ENCODE assay signal across 1 fruit fly cellular context in genomic region chr2L:15465121-15465520, dm6.
TF ChIP-seq lines count a peak whose summit lies in the region.

No protein-coding gene starts in this region.

TF ChIP-seq in whole organism, embryonic, 481 proteins besides CTCF, POLR2A, EP300 and RAD21 (continued from another document):
- TF ChIP-seq sob (GFP tag; IDR thresholded peaks at IDR 0.05; lab: Robert Waterston, UW) (no peak; the same call in 1 of the 2 replicates), Ets65A (GFP tag; lab: Kevin White, UChicago) (peak; percentile 31), ATbp (GFP tag; optimal IDR thresholded peaks at IDR 0.05; lab: Kevin White, UChicago) (no peak), nau (GFP tag; optimal IDR thresholded peaks at IDR 0.05; lab: Kevin White, UChicago) (no peak), Chrac-16 (GFP tag; optimal IDR thresholded peaks at IDR 0.05; lab: Kevin White, UChicago) (peak; percentile 3), Ssrp (tag; optimal IDR thresholded peaks at IDR 0.05; lab: Kevin White, UChicago) (peak; percentile 25), Pdp1 (GFP tag; optimal IDR thresholded peaks at IDR 0.05; lab: Kevin White, UChicago) (peak in 1 of 2 experiments; percentile 12), dmrt99B (tag; optimal IDR thresholded peaks at IDR 0.05; lab: Kevin White, UChicago) (peak; percentile 4), CG4820 (GFP tag; optimal IDR thresholded peaks at IDR 0.05; lab: Kevin White, UChicago) (no peak), CG34224 (GFP tag; IDR thresholded peaks at IDR 0.05; lab: Robert Waterston, UW; ENCODE audit: partially characterized antibody) (no peak), CG17186 (GFP tag; optimal IDR thresholded peaks at IDR 0.05; lab: Kevin White, UChicago) (no peak), Sry-δ (GFP tag; optimal IDR thresholded peaks at IDR 0.05; lab: Kevin White, UChicago) (no peak), CG4707 (GFP tag; optimal IDR thresholded peaks at IDR 0.05; lab: Kevin White, UChicago) (no peak), nmo (GFP tag; optimal IDR thresholded peaks at IDR 0.05; lab: Kevin White, UChicago) (peak; percentile 48), HLH4C (GFP tag; IDR thresholded peaks at IDR 0.05; lab: Robert Waterston, UW; ENCODE audit: partially characterized antibody) (no peak), CG2875 (GFP tag; optimal IDR thresholded peaks at IDR 0.05; lab: Kevin White, UChicago) (no peak), CG8924 (tag; optimal IDR thresholded peaks at IDR 0.05; lab: Kevin White, UChicago) (peak; percentile 11), dmrt11E (tag; optimal IDR thresholded peaks at IDR 0.05; lab: Kevin White, UChicago) (peak; percentile 67), CG17328 (GFP tag; IDR thresholded peaks at IDR 0.05; lab: Robert Waterston, UW) (no peak), CG11504 (tag; optimal IDR thresholded peaks at IDR 0.05; lab: Kevin White, UChicago) (peak; percentile 35), CG30403 (GFP tag; optimal IDR thresholded peaks at IDR 0.05; lab: Kevin White, UChicago) (peak; percentile 24), CG12391 (tag; optimal IDR thresholded peaks at IDR 0.05; lab: Kevin White, UChicago) (peak; percentile 34), dan (GFP tag; IDR thresholded peaks at IDR 0.05; lab: Robert Waterston, UW) (no peak), CG8290 (GFP tag; optimal IDR thresholded peaks at IDR 0.05; lab: Kevin White, UChicago) (no peak), CG8290 (tag; optimal IDR thresholded peaks at IDR 0.05; lab: Kevin White, UChicago) (no peak), CG2202 (tag; optimal IDR thresholded peaks at IDR 0.05; lab: Kevin White, UChicago) (peak; percentile 31), nom (GFP tag; optimal IDR thresholded peaks at IDR 0.05; lab: Kevin White, UChicago) (no peak), az2 (GFP tag; optimal IDR thresholded peaks at IDR 0.05; lab: Kevin White, UChicago) (peak; percentile 5), grau (tag; optimal IDR thresholded peaks at IDR 0.05; lab: Kevin White, UChicago) (peak; percentile 20), CG14710 (tag; optimal IDR thresholded peaks at IDR 0.05; lab: Kevin White, UChicago) (peak; percentile 40), CG12744 (GFP tag; optimal IDR thresholded peaks at IDR 0.05; lab: Kevin White, UChicago) (no peak), bsh (GFP tag; optimal IDR thresholded peaks at IDR 0.05; lab: Kevin White, UChicago) (peak in 1 of 2 experiments; percentile 74), CG6689 (GFP tag; IDR thresholded peaks at IDR 0.05; lab: Robert Waterston, UW) (peak; percentile 34; the same call in 1 of the 2 replicates), CG18262 (tag; optimal IDR thresholded peaks at IDR 0.05; lab: Kevin White, UChicago) (peak; percentile 51), CG7839 (tag; optimal IDR thresholded peaks at IDR 0.05; lab: Kevin White, UChicago) (peak; percentile 36), CG7556 (GFP tag; optimal IDR thresholded peaks at IDR 0.05; lab: Kevin White, UChicago) (no peak), Ravus (GFP tag; IDR thresholded peaks at IDR 0.05; lab: Robert Waterston, UW) (no peak), pita (GFP tag; optimal IDR thresholded peaks at IDR 0.05; lab: Kevin White, UChicago) (no peak), CG4282 (GFP tag; optimal IDR thresholded peaks at IDR 0.05; lab: Kevin White, UChicago) (no peak), CG17359 (tag; optimal IDR thresholded peaks at IDR 0.05; lab: Kevin White, UChicago) (no peak), lola (GFP tag; optimal IDR thresholded peaks at IDR 0.05; lab: Kevin White, UChicago) (peak in 1 of 3 experiments; percentile 48), oc (tag; optimal IDR thresholded peaks at IDR 0.05; lab: Kevin White, UChicago) (no peak), row (GFP tag; IDR thresholded peaks at IDR 0.05; lab: Robert Waterston, UW) (peak; percentile 35; the same call in 1 of the 3 replicates), otp (GFP tag; IDR thresholded peaks at IDR 0.05; lab: Robert Waterston, UW) (no peak), kni (GFP tag; optimal IDR thresholded peaks at IDR 0.05; lab: Kevin White, UChicago) (no peak), sr (GFP tag; IDR thresholded peaks at IDR 0.05; lab: Robert Waterston, UW) (no peak), salm (tag; optimal IDR thresholded peaks at IDR 0.05; lab: Kevin White, UChicago) (no peak), wdn (GFP tag; IDR thresholded peaks at IDR 0.05; lab: Robert Waterston, UW) (no peak), Sin3A (optimal IDR thresholded peaks at IDR 0.05; lab: Kevin White, UChicago) (no peak), CG11085 (GFP tag; IDR thresholded peaks at IDR 0.05; lab: Robert Waterston, UW) (no peak), CG17912 (GFP tag; optimal IDR thresholded peaks at IDR 0.05; lab: Kevin White, UChicago) (no peak), CG10267 (tag; optimal IDR thresholded peaks at IDR 0.05; lab: Kevin White, UChicago) (peak; percentile 15), chif (GFP tag; optimal IDR thresholded peaks at IDR 0.05; lab: Kevin White, UChicago) (peak in 1 of 2 experiments; percentile 9), mld (GFP tag; IDR thresholded peaks at IDR 0.05; lab: Robert Waterston, UW; ENCODE audit: partially characterized antibody) (no peak), CG1603 (tag; optimal IDR thresholded peaks at IDR 0.05; lab: Kevin White, UChicago) (peak; percentile 64), gsb-n (tag; optimal IDR thresholded peaks at IDR 0.05; lab: Kevin White, UChicago) (peak; percentile 11), CG8388 (GFP tag; optimal IDR thresholded peaks at IDR 0.05; lab: Kevin White, UChicago) (peak; percentile 23), CG2678 (tag; optimal IDR thresholded peaks at IDR 0.05; lab: Kevin White, UChicago) (peak; percentile 21), CG12104 (GFP tag; optimal IDR thresholded peaks at IDR 0.05; lab: Kevin White, UChicago) (no peak), phol (tag; optimal IDR thresholded peaks at IDR 0.05; lab: Kevin White, UChicago) (peak; percentile 40), CG10979 (tag; optimal IDR thresholded peaks at IDR 0.05; lab: Kevin White, UChicago) (peak; percentile 56), hb (GFP tag; IDR thresholded peaks at IDR 0.05; lab: Robert Waterston, UW; ENCODE audit: partially characterized antibody) (no peak), peb (GFP tag; IDR thresholded peaks at IDR 0.05; lab: Robert Waterston, UW) (no peak), CG5180 (GFP tag; optimal IDR thresholded peaks at IDR 0.05; lab: Kevin White, UChicago) (no peak), CG10321 (GFP tag; IDR thresholded peaks at IDR 0.05; lab: Robert Waterston, UW) (no peak), bab2 (GFP tag; optimal IDR thresholded peaks at IDR 0.05; lab: Kevin White, UChicago) (peak; percentile 35), CG2712 (tag; optimal IDR thresholded peaks at IDR 0.05; lab: Kevin White, UChicago) (peak; percentile 60), repo (GFP tag; optimal IDR thresholded peaks at IDR 0.05; lab: Kevin White, UChicago) (no peak), fd96Cb (tag; optimal IDR thresholded peaks at IDR 0.05; lab: Kevin White, UChicago) (peak; percentile 37), Xrp1 (GFP tag; IDR thresholded peaks at IDR 0.05; lab: Robert Waterston, UW) (peak; percentile 58; the same call in 1 of the 2 replicates), slp2 (GFP tag; optimal IDR thresholded peaks at IDR 0.05; lab: Kevin White, UChicago) (no peak), aop (GFP tag; IDR thresholded peaks at IDR 0.05; lab: Robert Waterston, UW) (no peak), sisA (GFP tag; IDR thresholded peaks at IDR 0.05; lab: Robert Waterston, UW) (no peak), pb (GFP tag; optimal IDR thresholded peaks at IDR 0.05; lab: Kevin White, UChicago) (no peak), Spps (tag; optimal IDR thresholded peaks at IDR 0.05; lab: Kevin White, UChicago) (peak; percentile 50), unpg (GFP tag; optimal IDR thresholded peaks at IDR 0.05; lab: Kevin White, UChicago) (peak; percentile 36), Bdp1 (GFP tag; optimal IDR thresholded peaks at IDR 0.05; lab: Kevin White, UChicago) (no peak), trem (tag; optimal IDR thresholded peaks at IDR 0.05; lab: Kevin White, UChicago) (no peak), CG13775 (GFP tag; optimal IDR thresholded peaks at IDR 0.05; lab: Kevin White, UChicago) (no peak), zf30C (GFP tag; optimal IDR thresholded peaks at IDR 0.05; lab: Kevin White, UChicago) (no peak), CG13424 (tag; optimal IDR thresholded peaks at IDR 0.05; lab: Kevin White, UChicago) (peak; percentile 7), Abd-B (GFP tag; optimal IDR thresholded peaks at IDR 0.05; lab: Kevin White, UChicago) (peak; percentile 44), CG14441 (GFP tag; IDR thresholded peaks at IDR 0.05; lab: Robert Waterston, UW) (no peak), CG15601 (tag; optimal IDR thresholded peaks at IDR 0.05; lab: Kevin White, UChicago) (peak; percentile 12)
